Fruit fly (Drosophila melanogaster) whole organism, embryonic: ENCODE data around the gene CG43675.
A peak's percentile ranks its signal among the peaks of the same experiment; 100 is the strongest.

ENCODE experiments used
- CG10274 ChIP-seq: fragments of 200-800 bp; sonication (Bioruptor generic); optimal IDR thresholded peaks from 3 replicates; lab custom pipeline; 2017; ENCODE audit warnings: missing biosample characterization, mild to moderate bottlenecking, missing genetic modification characterization
- CG10565 ChIP-seq: fragments of 200-800 bp; sonication (Bioruptor generic); optimal IDR thresholded peaks from 3 replicates; lab custom pipeline; 2016; ENCODE audit warnings: missing biosample characterization, mild to moderate bottlenecking, missing genetic modification characterization
- CG11456 ChIP-seq: fragments of 200-800 bp; sonication (Bioruptor generic); IDR thresholded peaks from 3 replicates; pipeline ENCODE4 v1.3.6; 2022; ENCODE audit warnings: missing biosample characterization, missing genetic modification characterization
- CG11695 ChIP-seq: fragments of 200-800 bp; sonication (Bioruptor generic); IDR thresholded peaks from 3 replicates; pipeline ENCODE4 v1.3.6; 2022; ENCODE audit warnings: missing biosample characterization, missing genetic modification characterization
- CG13894 ChIP-seq: fragments of 200-800 bp; sonication (Bioruptor generic); optimal IDR thresholded peaks from 3 replicates; lab custom pipeline; 2018; ENCODE audit warnings: missing biosample characterization, mild to moderate bottlenecking, missing genetic modification characterization, moderate library complexity
- CG16813 ChIP-seq: fragments of 200-800 bp; sonication (Bioruptor generic); IDR thresholded peaks from 3 replicates; pipeline ENCODE4 v1.3.6; 2022; ENCODE audit warnings: missing biosample characterization, missing genetic modification characterization; ENCODE audit not compliant: partially characterized antibody
- CG17328 ChIP-seq: fragments of 200-800 bp; sonication (Bioruptor generic); IDR thresholded peaks from 2 replicates; pipeline ENCODE4 v1.3.6; 2022; ENCODE audit warnings: missing biosample characterization, missing genetic modification characterization
- CG17829 ChIP-seq: fragments of 200-800 bp; optimal IDR thresholded peaks from 2 replicates; lab custom pipeline; 2019; ENCODE audit warnings: missing biosample characterization, mild to moderate bottlenecking, missing genetic modification characterization, moderate library complexity
- CG30020 ChIP-seq: fragments of 200-800 bp; optimal IDR thresholded peaks from 2 replicates; lab custom pipeline; 2019; ENCODE audit warnings: missing biosample characterization, mild to moderate bottlenecking, missing genetic modification characterization, moderate library complexity
- CG31388 ChIP-seq: fragments of 200-800 bp; sonication (Bioruptor generic); optimal IDR thresholded peaks from 2 replicates; lab custom pipeline; 2016; ENCODE audit warnings: missing biosample characterization, missing genetic modification characterization
- CG33213 ChIP-seq: fragments of 200-800 bp; sonication (Bioruptor generic); optimal IDR thresholded peaks from 3 replicates; lab custom pipeline; 2016; ENCODE audit warnings: missing biosample characterization, missing genetic modification characterization
- CG34376 ChIP-seq: fragments of 200-800 bp; sonication (Bioruptor generic); optimal IDR thresholded peaks from 2 replicates; lab custom pipeline; 2018; ENCODE audit warnings: missing biosample characterization, mild to moderate bottlenecking, missing genetic modification characterization
- CG4328 ChIP-seq: fragments of 200-800 bp; sonication (Bioruptor generic); optimal IDR thresholded peaks from 3 replicates; lab custom pipeline; 2017; ENCODE audit warnings: missing biosample characterization, missing genetic modification reagents, missing genetic modification characterization
- CG4424 ChIP-seq: fragments of 200-800 bp; sonication (Bioruptor generic); optimal IDR thresholded peaks from 3 replicates; lab custom pipeline; 2016; ENCODE audit warnings: missing biosample characterization, missing genetic modification characterization
- CG6254 ChIP-seq: fragments of 200-800 bp; sonication (Bioruptor generic); optimal IDR thresholded peaks from 3 replicates; lab custom pipeline; 2017; ENCODE audit warnings: mild to moderate bottlenecking, missing biosample characterization, missing genetic modification reagents, missing genetic modification characterization
- CG6683 ChIP-seq: fragments of 200-800 bp; sonication (Bioruptor generic); optimal IDR thresholded peaks from 2 replicates; lab custom pipeline; 2017; ENCODE audit warnings: missing biosample characterization, mild to moderate bottlenecking, missing genetic modification characterization, missing genetic modification reagents
- CG6813 ChIP-seq: fragments of 200-800 bp; sonication (Bioruptor generic); optimal IDR thresholded peaks from 2 replicates; lab custom pipeline; 2017; ENCODE audit warnings: missing biosample characterization, missing genetic modification characterization, mild to moderate bottlenecking, moderate library complexity, missing genetic modification reagents
- CG7357 ChIP-seq: fragments of 200-800 bp; sonication (Bioruptor generic); IDR thresholded peaks from 3 replicates; pipeline ENCODE4 v1.3.6; 2022; ENCODE audit warnings: missing biosample characterization, missing genetic modification characterization
- CG8388 ChIP-seq: fragments of 200-800 bp; sonication (Bioruptor generic); optimal IDR thresholded peaks from 2 replicates; lab custom pipeline; 2019; ENCODE audit warnings: missing biosample characterization, mild to moderate bottlenecking, missing genetic modification characterization, moderate library complexity
- CG9797 ChIP-seq: fragments of 200-800 bp; sonication (Bioruptor generic); optimal IDR thresholded peaks from 3 replicates; lab custom pipeline; 2018; ENCODE audit warnings: missing biosample characterization, mild to moderate bottlenecking, missing genetic modification characterization
- CG9932 ChIP-seq: fragments of 200-800 bp; sonication (Bioruptor generic); IDR thresholded peaks from 2 replicates; pipeline ENCODE4 v1.3.6; 2022; ENCODE audit warnings: missing biosample characterization, missing genetic modification characterization
- Drgx ChIP-seq: fragments of 200-800 bp; sonication (Bioruptor generic); IDR thresholded peaks from 2 replicates; pipeline ENCODE4 v1.3.6; 2022; ENCODE audit warnings: missing biosample characterization, missing genetic modification characterization
- E2f2 ChIP-seq: fragments of 200-800 bp; sonication (Bioruptor generic); IDR thresholded peaks from 2 replicates; pipeline ENCODE4 v1.3.6; 2022; ENCODE audit warnings: missing biosample characterization, missing genetic modification characterization
- Elba2 ChIP-seq: fragments of 200-800 bp; sonication (Bioruptor generic); optimal IDR thresholded peaks from 3 replicates; lab custom pipeline; 2016; ENCODE audit warnings: missing biosample characterization, missing genetic modification characterization
- Fer2 ChIP-seq: fragments of 200-800 bp; sonication (Bioruptor generic); optimal IDR thresholded peaks from 2 replicates; lab custom pipeline; 2018; ENCODE audit warnings: missing biosample characterization, mild to moderate bottlenecking, missing genetic modification characterization, moderate library complexity
- Kr ChIP-seq: fragments of 200-800 bp; sonication (Bioruptor generic); optimal IDR thresholded peaks from 2 replicates; lab custom pipeline; 2017; ENCODE audit warnings: missing biosample characterization, mild to moderate bottlenecking, missing genetic modification characterization
- Nf-YC ChIP-seq: fragments of 200-800 bp; optimal IDR thresholded peaks from 3 replicates; lab custom pipeline; 2019; ENCODE audit warnings: missing biosample characterization, mild to moderate bottlenecking, missing genetic modification characterization, moderate library complexity
- Six4 ChIP-seq: fragments of 200-800 bp; sonication (Bioruptor generic); optimal IDR thresholded peaks from 2 replicates; lab custom pipeline; 2016; ENCODE audit warnings: missing biosample characterization, missing genetic modification characterization
- Sox100B ChIP-seq: fragments of 200-800 bp; sonication (Bioruptor generic); optimal IDR thresholded peaks from 3 replicates; lab custom pipeline; 2018; ENCODE audit warnings: missing biosample characterization, mild to moderate bottlenecking, missing genetic modification characterization
- ato ChIP-seq: fragments of 200-800 bp; sonication (Bioruptor generic); IDR thresholded peaks from 2 replicates; pipeline ENCODE4 v1.3.6; 2022; ENCODE audit warnings: missing biosample characterization, missing genetic modification characterization; ENCODE audit not compliant: partially characterized antibody
- az2 ChIP-seq: fragments of 200-800 bp; sonication (Bioruptor generic); optimal IDR thresholded peaks from 3 replicates; lab custom pipeline; 2016; ENCODE audit warnings: missing biosample characterization, missing genetic modification characterization
- chm ChIP-seq: fragments of 200-800 bp; sonication (Bioruptor generic); IDR thresholded peaks from 2 replicates; pipeline ENCODE4 v1.3.6; 2022; ENCODE audit warnings: missing biosample characterization, missing genetic modification characterization
- crc ChIP-seq: fragments of 200-800 bp; sonication (Bioruptor generic); optimal IDR thresholded peaks from 2 replicates; lab custom pipeline; 2016; ENCODE audit warnings: missing biosample characterization, missing genetic modification characterization
- dimm ChIP-seq: fragments of 200-800 bp; sonication (Bioruptor generic); IDR thresholded peaks from 2 replicates; pipeline ENCODE4 v1.3.6; 2022; ENCODE audit warnings: missing biosample characterization, missing genetic modification characterization
- gro ChIP-seq: fragments of 200-800 bp; sonication (Bioruptor generic); optimal IDR thresholded peaks from 2 replicates; lab custom pipeline; 2016; ENCODE audit warnings: missing biosample characterization, missing genetic modification characterization
- ham ChIP-seq: fragments of 200-800 bp; sonication (Bioruptor generic); IDR thresholded peaks from 2 replicates; pipeline ENCODE4 v1.3.6; 2022; ENCODE audit warnings: missing biosample characterization, missing genetic modification characterization
- ind ChIP-seq: fragments of 200-800 bp; sonication (Bioruptor generic); optimal IDR thresholded peaks from 3 replicates; lab custom pipeline; 2016; ENCODE audit warnings: missing biosample characterization, missing genetic modification characterization
- klu ChIP-seq: fragments of 200-800 bp; sonication (Bioruptor generic); IDR thresholded peaks from 2 replicates; pipeline ENCODE4 v1.3.6; 2022; ENCODE audit warnings: missing biosample characterization, missing genetic modification characterization
- lbe ChIP-seq: fragments of 200-800 bp; sonication (Bioruptor generic); optimal IDR thresholded peaks from 2 replicates; lab custom pipeline; 2016; ENCODE audit warnings: missing biosample characterization, mild to moderate bottlenecking, missing genetic modification characterization
- mirr ChIP-seq: fragments of 200-800 bp; sonication (Bioruptor generic); optimal IDR thresholded peaks from 3 replicates; lab custom pipeline; 2018; ENCODE audit warnings: missing biosample characterization, mild to moderate bottlenecking, missing genetic modification characterization
- ssp ChIP-seq: fragments of 200-800 bp; sonication (Bioruptor generic); IDR thresholded peaks from 2 replicates; pipeline ENCODE4 v1.3.6; 2022; ENCODE audit warnings: missing biosample characterization, missing genetic modification characterization
- stc ChIP-seq: fragments of 200-800 bp; sonication (Bioruptor generic); IDR thresholded peaks from 2 replicates; pipeline ENCODE4 v1.3.6; 2022; ENCODE audit warnings: missing biosample characterization, missing genetic modification characterization
- unc-4 ChIP-seq: fragments of 200-800 bp; sonication (Bioruptor generic); IDR thresholded peaks from 2 replicates; pipeline ENCODE4 v1.3.6; 2022; ENCODE audit warnings: missing biosample characterization, missing genetic modification characterization; ENCODE audit not compliant: partially characterized antibody
- usp ChIP-seq: fragments of >200 bp; optimal IDR thresholded peaks from 2 replicates; lab custom pipeline; 2017; ENCODE audit warnings: missing biosample characterization, missing genetic modification characterization
- vfl ChIP-seq: fragments of 200-800 bp; sonication (Bioruptor generic); optimal IDR thresholded peaks from 2 replicates; lab custom pipeline; 2016; ENCODE audit warnings: missing biosample characterization, missing genetic modification characterization
- zen2 ChIP-seq: fragments of 200-800 bp; sonication (Bioruptor generic); IDR thresholded peaks from 3 replicates; pipeline ENCODE4 v1.3.6; 2022; ENCODE audit warnings: missing biosample characterization, missing genetic modification characterization; ENCODE audit not compliant: partially characterized antibody
- zf30C ChIP-seq: fragments of 200-800 bp; sonication (Bioruptor generic); optimal IDR thresholded peaks from 3 replicates; lab custom pipeline; 2018; ENCODE audit warnings: missing biosample characterization, mild to moderate bottlenecking, missing genetic modification characterization
- zfh2 ChIP-seq: fragments of 200-800 bp; sonication (Bioruptor generic); optimal IDR thresholded peaks from 2 replicates; lab custom pipeline; 2016; ENCODE audit warnings: missing biosample characterization, missing genetic modification characterization

The CG43675 gene

dm6 chr3R:9341189-9342012 is 13.9 kb upstream of the CG43675 start (continued):
- TF ChIP-seq ind (GFP tag; lab: Kevin White, UChicago) (peak; percentile 71), E2f2 (peak; percentile 35; the same call in 1 of the 2 replicates), CG16813 (GFP tag; lab: Robert Waterston, UW) (peak; percentile 93), CG30020 (tag; lab: Kevin White, UChicago) (peak; percentile 63), crc (GFP tag; lab: Kevin White, UChicago) (peak; percentile 6), CG34376 (GFP tag; lab: Kevin White, UChicago) (peak; percentile 94), ato (GFP tag; lab: Robert Waterston, UW) (0 out of 2 replicates have a peak, but pooled peaks have one; percentile 18), CG6683 (GFP tag; lab: Kevin White, UChicago) (peak; percentile 65), CG7357 (GFP tag; lab: Robert Waterston, UW) (peak; percentile 43; the same call in 1 of the 3 replicates), Nf-YC (tag; lab: Kevin White, UChicago) (peak; percentile 85), CG9932 (GFP tag; lab: Robert Waterston, UW) (peak; percentile 85), CG4328 (GFP tag; lab: Kevin White, UChicago) (peak; percentile 83), zf30C (no peak), Drgx (peak; percentile 79; the same call in 1 of the 2 replicates), Six4 (GFP tag; lab: Kevin White, UChicago) (peak; percentile 63), vfl (GFP tag; lab: Kevin White, UChicago) (peak; percentile 73), unc-4 (peak; percentile 97), CG6254 (GFP tag; lab: Kevin White, UChicago) (peak; percentile 56), CG9797 (GFP tag; lab: Kevin White, UChicago) (peak; percentile 13), CG13894 (peak; percentile 89), CG8388 (GFP tag; lab: Kevin White, UChicago) (peak; percentile 63), CG4424 (GFP tag; lab: Kevin White, UChicago) (peak; percentile 79), zfh2 (GFP tag; lab: Kevin White, UChicago) (peak; percentile 66), CG33213 (peak; percentile 53), Sox100B (GFP tag; lab: Kevin White, UChicago) (peak; percentile 80), CG11695 (GFP tag; lab: Robert Waterston, UW) (peak; percentile 80), stc (GFP tag; lab: Robert Waterston, UW) (peak; percentile 56; the same call in 1 of the 2 replicates), gro (GFP tag; lab: Kevin White, UChicago) (peak; percentile 52), CG11456 (GFP tag; lab: Robert Waterston, UW) (peak; percentile 71; the same call in 2 of the 3 replicates), CG17328 (GFP tag; lab: Robert Waterston, UW) (peak; percentile 38), CG10565 (GFP tag; lab: Kevin White, UChicago) (no peak), az2 (peak; percentile 60), chm (GFP tag; lab: Robert Waterston, UW) (peak; percentile 89), CG31388 (GFP tag; lab: Kevin White, UChicago) (no peak), Elba2 (GFP tag; lab: Kevin White, UChicago) (no peak), dimm (GFP tag; lab: Robert Waterston, UW) (no peak), ham (GFP tag; lab: Robert Waterston, UW) (no peak; the same call in 1 of the 2 replicates), klu (GFP tag; lab: Robert Waterston, UW) (peak; percentile 69; the same call in 1 of the 2 replicates), Kr (GFP tag; lab: Kevin White, UChicago) (no peak), CG17829 (peak; percentile 81), CG6813 (GFP tag; lab: Kevin White, UChicago) (peak; percentile 60), lbe (GFP tag; lab: Kevin White, UChicago) (peak; percentile 91), zen2 (no peak; the same call in 2 of the 3 replicates), ssp (no peak), usp (GFP tag; lab: Kevin White, UChicago) (no peak), Fer2 (tag; lab: Kevin White, UChicago) (peak; percentile 75), CG10274 (GFP tag; lab: Kevin White, UChicago) (no peak), mirr (GFP tag; lab: Kevin White, UChicago) (peak; percentile 88)
